Fruit fly (Drosophila melanogaster) whole organism, embryonic: ENCODE data around the gene CG9184.
A peak's percentile ranks its signal among the peaks of the same experiment; 100 is the strongest.

Experiments used
- Abd-B ChIP-seq: fragments of 200-800 bp; sonication (Bioruptor generic); optimal IDR thresholded peaks from 2 replicates; lab custom pipeline; 2018; ENCODE audit warnings: missing biosample characterization, mild to moderate bottlenecking, missing genetic modification characterization, moderate library complexity
- Aef1 ChIP-seq: fragments of 200-800 bp; sonication (Bioruptor generic); IDR thresholded peaks from 3 replicates; pipeline ENCODE4 v1.3.6; 2022; ENCODE audit warnings: missing biosample characterization, missing genetic modification characterization
- CG10274 ChIP-seq: fragments of 200-800 bp; sonication (Bioruptor generic); optimal IDR thresholded peaks from 3 replicates; lab custom pipeline; 2017; ENCODE audit warnings: missing biosample characterization, mild to moderate bottlenecking, missing genetic modification characterization
- CG10366 ChIP-seq: fragments of 200-800 bp; sonication (Bioruptor generic); IDR thresholded peaks from 2 replicates; pipeline ENCODE4 v1.3.6; 2022; ENCODE audit warnings: missing biosample characterization, missing genetic modification characterization
- CG15514 ChIP-seq: fragments of 200-800 bp; sonication (Bioruptor generic); optimal IDR thresholded peaks from 3 replicates; lab custom pipeline; 2017; ENCODE audit warnings: missing biosample characterization, missing genetic modification characterization, mild to moderate bottlenecking, moderate library complexity, missing genetic modification reagents
- CG1603 ChIP-seq: fragments of 200-800 bp; sonication (Bioruptor generic); optimal IDR thresholded peaks from 2 replicates; lab custom pipeline; 2019; ENCODE audit warnings: missing biosample characterization, mild to moderate bottlenecking, missing genetic modification characterization, moderate library complexity
- CG1647 ChIP-seq: fragments of 200-800 bp; sonication (Bioruptor generic); optimal IDR thresholded peaks from 3 replicates; lab custom pipeline; 2016; ENCODE audit warnings: missing biosample characterization, missing genetic modification characterization
- CG18011 ChIP-seq: fragments of 200-800 bp; sonication (Bioruptor generic); optimal IDR thresholded peaks from 2 replicates; lab custom pipeline; 2017; ENCODE audit warnings: missing biosample characterization, missing genetic modification characterization, mild to moderate bottlenecking, moderate library complexity, missing genotype
- CG18262 ChIP-seq: fragments of 200-800 bp; optimal IDR thresholded peaks from 3 replicates; lab custom pipeline; 2019; ENCODE audit warnings: missing biosample characterization, mild to moderate bottlenecking, missing genetic modification characterization, moderate library complexity
- CG30403 ChIP-seq: fragments of 200-800 bp; sonication (Bioruptor generic); optimal IDR thresholded peaks from 3 replicates; lab custom pipeline; 2016; ENCODE audit warnings: missing biosample characterization, missing genetic modification characterization
- CG3995 ChIP-seq: fragments of 200-800 bp; sonication (Bioruptor generic); optimal IDR thresholded peaks from 3 replicates; lab custom pipeline; 2016; ENCODE audit warnings: missing biosample characterization, missing genetic modification characterization
- CG4854 ChIP-seq: fragments of 200-800 bp; sonication (Bioruptor generic); optimal IDR thresholded peaks from 2 replicates; lab custom pipeline; 2016; ENCODE audit warnings: missing biosample characterization, missing genetic modification characterization, inconsistent platforms
- CG6272 ChIP-seq: fragments of 200-800 bp; sonication (Bioruptor generic); IDR thresholded peaks from 2 replicates; pipeline ENCODE4 v1.3.6; 2022; ENCODE audit warnings: missing biosample characterization, missing genetic modification characterization
- CG7745 ChIP-seq: fragments of 200-800 bp; sonication (Bioruptor generic); optimal IDR thresholded peaks from 2 replicates; lab custom pipeline; 2018; ENCODE audit warnings: missing biosample characterization, mild to moderate bottlenecking, missing genetic modification characterization, moderate library complexity
- CG7963 ChIP-seq: fragments of 200-800 bp; sonication (Bioruptor generic); IDR thresholded peaks from 3 replicates; pipeline ENCODE4 v1.3.6; 2022; ENCODE audit warnings: missing biosample characterization, missing genetic modification characterization; ENCODE audit not compliant: partially characterized antibody
- CG9932 ChIP-seq: fragments of 200-800 bp; sonication (Bioruptor generic); IDR thresholded peaks from 2 replicates; pipeline ENCODE4 v1.3.6; 2022; ENCODE audit warnings: missing biosample characterization, missing genetic modification characterization
- D19A ChIP-seq: fragments of 200-800 bp; optimal IDR thresholded peaks from 3 replicates; lab custom pipeline; 2019; ENCODE audit warnings: missing biosample characterization, mild to moderate bottlenecking, missing genetic modification characterization, moderate library complexity
- Dbx ChIP-seq: fragments of 200-800 bp; sonication (Bioruptor generic); IDR thresholded peaks from 3 replicates; pipeline ENCODE4 v1.3.6; 2022; ENCODE audit warnings: missing biosample characterization, missing genetic modification characterization
- Dip3 ChIP-seq: fragments of 200-800 bp; sonication (Bioruptor generic); optimal IDR thresholded peaks from 3 replicates; lab custom pipeline; 2016; ENCODE audit warnings: missing biosample characterization, missing genetic modification characterization
- Ets65A ChIP-seq: fragments of 200-800 bp; sonication (Bioruptor generic); peaks from one replicate; lab custom pipeline; 2016; ENCODE audit warnings: missing biosample characterization, missing genetic modification characterization
- GATAe ChIP-seq: fragments of 200-800 bp; sonication (Bioruptor generic); conservative IDR thresholded peaks from 2 replicates; pipeline ENCODE4 v1.3.6; 2022; ENCODE audit warnings: missing biosample characterization, missing genetic modification characterization
- Gug ChIP-seq: fragments of 200-800 bp; sonication (Bioruptor generic); IDR thresholded peaks from 4 replicates; pipeline ENCODE4 v1.3.6; 2022; ENCODE audit warnings: missing biosample characterization, missing genetic modification characterization
- HLH3B ChIP-seq: fragments of 200-800 bp; sonication (Bioruptor generic); IDR thresholded peaks from 2 replicates; pipeline ENCODE4 v1.3.6; 2022; ENCODE audit warnings: missing biosample characterization, missing genetic modification characterization
- HmgZ ChIP-seq: fragments of 200-800 bp; sonication (Bioruptor generic); optimal IDR thresholded peaks from 2 replicates; lab custom pipeline; 2018; ENCODE audit warnings: missing biosample characterization, mild to moderate bottlenecking, missing genetic modification characterization
- Hmr ChIP-seq: fragments of 200-800 bp; sonication (Bioruptor generic); optimal IDR thresholded peaks from 3 replicates; lab custom pipeline; 2017; ENCODE audit warnings: mild to moderate bottlenecking, missing biosample characterization, missing genetic modification reagents, missing genetic modification characterization
- Mad ChIP-seq: fragments of 200-800 bp; sonication (Bioruptor generic); optimal IDR thresholded peaks from 2 replicates; lab custom pipeline; 2016; ENCODE audit warnings: missing biosample characterization, missing genetic modification characterization
- Med ChIP-seq: fragments of 200-800 bp; sonication (Bioruptor generic); peaks from one replicate; lab custom pipeline; 2016; ENCODE audit warnings: missing biosample characterization, missing genetic modification characterization, mild to moderate bottlenecking, inconsistent platforms, moderate library complexity
- Meics ChIP-seq: fragments of 200-800 bp; sonication (Bioruptor generic); optimal IDR thresholded peaks from 2 replicates; lab custom pipeline; 2017; ENCODE audit warnings: missing biosample characterization, mild to moderate bottlenecking, missing genetic modification characterization
- Ptx1 ChIP-seq: fragments of 200-800 bp; sonication (Bioruptor generic); IDR thresholded peaks from 2 replicates; pipeline ENCODE4 v1.3.6; 2022; ENCODE audit warnings: missing biosample characterization, missing genetic modification characterization
- Sox100B ChIP-seq: fragments of 200-800 bp; sonication (Bioruptor generic); optimal IDR thresholded peaks from 3 replicates; lab custom pipeline; 2018; ENCODE audit warnings: missing biosample characterization, mild to moderate bottlenecking, missing genetic modification characterization
- Sox102F ChIP-seq: fragments of 200-800 bp; sonication (Bioruptor generic); optimal IDR thresholded peaks from 2 replicates; lab custom pipeline; 2018; ENCODE audit warnings: missing biosample characterization, mild to moderate bottlenecking, missing genetic modification characterization, moderate library complexity
- corto ChIP-seq: fragments of 200-800 bp; sonication (Bioruptor generic); optimal IDR thresholded peaks from 2 replicates; lab custom pipeline; 2016; ENCODE audit warnings: missing biosample characterization, mild to moderate bottlenecking, missing genetic modification characterization, moderate library complexity
- dmrt99B ChIP-seq: fragments of 200-800 bp; sonication (Bioruptor generic); optimal IDR thresholded peaks from 2 replicates; lab custom pipeline; 2018; ENCODE audit warnings: missing biosample characterization, mild to moderate bottlenecking, missing genetic modification characterization, moderate library complexity
- dpn ChIP-seq, 2 experiments: fragments of 200-800 bp; sonication (Bioruptor generic); optimal IDR thresholded peaks; 3 replicates each; lab custom pipeline; 2016; ENCODE audit warnings: missing biosample characterization in 2 of 2, missing genetic modification characterization in 2 of 2
- dysf ChIP-seq: fragments of 200-800 bp; sonication (Bioruptor generic); IDR thresholded peaks from 3 replicates; pipeline ENCODE4 v1.3.6; 2022; ENCODE audit warnings: missing biosample characterization, missing genetic modification characterization
- exex ChIP-seq: fragments of 200-800 bp; sonication (Bioruptor generic); optimal IDR thresholded peaks from 4 replicates; lab custom pipeline; 2018; ENCODE audit warnings: missing biosample characterization, mild to moderate bottlenecking, missing genetic modification characterization, moderate library complexity
- grn ChIP-seq: fragments of 200-800 bp; sonication (Bioruptor generic); optimal IDR thresholded peaks from 3 replicates; lab custom pipeline; 2017; ENCODE audit warnings: missing biosample characterization, missing genetic modification characterization
- hb ChIP-seq: fragments of 200-800 bp; sonication (Bioruptor generic); IDR thresholded peaks from 3 replicates; pipeline ENCODE4 v1.3.6; 2022; ENCODE audit warnings: missing biosample characterization, missing genetic modification characterization; ENCODE audit not compliant: partially characterized antibody
- her ChIP-seq: fragments of 200-800 bp; sonication (Bioruptor generic); optimal IDR thresholded peaks from 2 replicates; lab custom pipeline; 2016; ENCODE audit warnings: missing biosample characterization, missing genetic modification characterization
- lab ChIP-seq: fragments of 200-800 bp; sonication (Bioruptor generic); optimal IDR thresholded peaks from 3 replicates; lab custom pipeline; 2017; ENCODE audit warnings: missing biosample characterization, missing genetic modification characterization, mild to moderate bottlenecking, moderate library complexity, missing genetic modification reagents
- mam ChIP-seq: fragments of 200-800 bp; sonication (Bioruptor generic); optimal IDR thresholded peaks from 3 replicates; lab custom pipeline; 2016; ENCODE audit warnings: missing biosample characterization, missing genetic modification characterization
- mirr ChIP-seq: fragments of 200-800 bp; sonication (Bioruptor generic); optimal IDR thresholded peaks from 3 replicates; lab custom pipeline; 2018; ENCODE audit warnings: missing biosample characterization, mild to moderate bottlenecking, missing genetic modification characterization
- pan ChIP-seq, 4 experiments: fragments of >200 bp in 3 of 4; fragments of 200-800 bp in 1 of 4; sonication (Bioruptor generic) in 1 of 4; optimal IDR thresholded peaks in 3 of 4; IDR thresholded peaks in 1 of 4; 2 replicates each; pipeline versions ENCODE4 v1.3.6 to Lab custom; 2017 to 2022; ENCODE audit warnings: missing biosample characterization in 2 of 4, missing genetic modification characterization in 2 of 4, mixed read lengths in 1 of 4
- phol ChIP-seq: fragments of 200-800 bp; sonication (Bioruptor generic); optimal IDR thresholded peaks from 3 replicates; lab custom pipeline; 2018; ENCODE audit warnings: missing biosample characterization, mild to moderate bottlenecking, missing genetic modification characterization, moderate library complexity
- prd ChIP-seq, 3 experiments: fragments of >200 bp in 2 of 3; fragments of 200-800 bp in 1 of 3; sonication (Bioruptor generic) in 1 of 3; optimal IDR thresholded peaks in 2 of 3; IDR thresholded peaks in 1 of 3; 2 replicates in 2 of 3; 3 replicates in 1 of 3; pipeline versions ENCODE4 v1.3.6 to Lab custom; 2017 to 2022; ENCODE audit warnings: missing biosample characterization in 1 of 3, missing genetic modification characterization in 1 of 3
- sens ChIP-seq: fragments of 200-800 bp; sonication (Bioruptor generic); peaks from one replicate; lab custom pipeline; 2016; ENCODE audit warnings: missing biosample characterization, missing genetic modification characterization
- trem ChIP-seq: fragments of 200-800 bp; optimal IDR thresholded peaks from 3 replicates; lab custom pipeline; 2019; ENCODE audit warnings: missing biosample characterization, mild to moderate bottlenecking, missing genetic modification characterization, moderate library complexity

CG9184 gene

DNA sequence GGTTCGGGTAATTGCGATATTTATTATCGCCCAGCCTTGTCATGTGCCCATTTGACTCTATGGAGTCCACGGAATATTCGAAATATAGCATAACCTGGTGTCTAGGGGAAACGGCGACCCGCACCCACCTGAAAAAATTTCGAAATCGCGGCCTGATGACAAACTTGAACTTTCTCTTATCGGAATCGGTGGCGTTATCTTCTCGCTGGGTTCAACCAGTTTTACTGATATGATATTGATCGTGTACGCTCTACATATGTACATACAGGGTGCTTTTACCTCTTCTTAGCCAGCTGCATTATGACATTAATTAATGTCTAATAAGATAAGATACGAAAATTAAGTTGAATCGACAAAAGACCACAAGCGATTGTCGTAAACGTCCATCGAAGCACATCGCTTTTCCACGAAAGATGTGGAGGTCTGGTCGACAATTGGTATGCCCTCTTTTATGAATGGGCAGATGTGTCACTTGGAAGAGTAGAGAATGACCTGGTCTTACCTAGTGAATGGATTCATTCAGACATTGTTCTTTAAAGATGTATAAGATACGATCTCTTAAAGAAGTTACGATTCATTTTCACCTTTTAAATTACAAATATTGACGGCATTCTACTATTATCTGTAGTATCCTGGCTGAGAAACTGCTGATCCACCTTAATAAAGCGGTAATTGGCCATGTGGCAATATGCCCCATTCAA, 2.2 kb downstream of the CG9184 start (continued):
- TF ChIP-seq lab (GFP tag; lab: Kevin White, UChicago): peak; percentile 57
- TF ChIP-seq Mad (GFP tag; lab: Kevin White, UChicago): no peak
- peak; percentile 28 for TF ChIP-seq CG30403 (GFP tag; lab: Kevin White, UChicago)
- peak; percentile 34 for TF ChIP-seq Meics (GFP tag; lab: Kevin White, UChicago)
- peak; percentile 99 for TF ChIP-seq CG7745 (tag; lab: Kevin White, UChicago)
- no peak for TF ChIP-seq CG6272 (GFP tag; lab: Robert Waterston, UW)
- TF ChIP-seq CG4854 (GFP tag; lab: Kevin White, UChicago): no peak
- TF ChIP-seq Dip3 (GFP tag; lab: Kevin White, UChicago): peak; percentile 28
- TF ChIP-seq GATAe (GFP tag; lab: Robert Waterston, UW): peak; percentile 48; the same call in 1 of the 2 replicates
- peak; percentile 46 for TF ChIP-seq CG10366 (GFP tag; lab: Robert Waterston, UW)
- TF ChIP-seq prd (optimal IDR thresholded peaks at IDR 0.05; lab: Kevin White, UChicago): no peak
- peak; percentile 14; the same call in 1 of the 3 replicates for TF ChIP-seq prd (GFP tag; IDR thresholded peaks at IDR 0.05; lab: Robert Waterston, UW)
- TF ChIP-seq hb (GFP tag; lab: Robert Waterston, UW): no peak
- TF ChIP-seq Sox102F (GFP tag; lab: Kevin White, UChicago): peak; percentile 31
- TF ChIP-seq mam: peak; percentile 22
- TF ChIP-seq CG18011: no peak
- TF ChIP-seq CG10274 (GFP tag; lab: Kevin White, UChicago): peak; percentile 96
- TF ChIP-seq CG7963 (GFP tag; lab: Robert Waterston, UW): no peak
- TF ChIP-seq D19A (tag; lab: Kevin White, UChicago): peak; percentile 42
- TF ChIP-seq Hmr: peak; percentile 20
- no peak for TF ChIP-seq HmgZ (tag; lab: Kevin White, UChicago)
- peak; percentile 32 for TF ChIP-seq CG1603 (tag; lab: Kevin White, UChicago)
- TF ChIP-seq trem (tag; lab: Kevin White, UChicago): no peak
- peak; percentile 10 for TF ChIP-seq CG18262 (tag; lab: Kevin White, UChicago)
- peak; percentile 33 for TF ChIP-seq Med
- TF ChIP-seq Gug (GFP tag; lab: Robert Waterston, UW): 0 out of 4 replicates have a peak, but pooled peaks have one; percentile 2
- TF ChIP-seq CG15514: peak; percentile 4
- peak; percentile 20; the same call in 1 of the 3 replicates for TF ChIP-seq Aef1 (GFP tag; lab: Robert Waterston, UW)
- TF ChIP-seq Sox100B (GFP tag; lab: Kevin White, UChicago): peak; percentile 7
- TF ChIP-seq phol: peak; percentile 7
- peak; percentile 75 for TF ChIP-seq exex (tag; lab: Kevin White, UChicago)
- 0 out of 2 replicates have a peak, but pooled peaks have one; percentile 31 for TF ChIP-seq CG9932
- no peak for TF ChIP-seq Abd-B (GFP tag; lab: Kevin White, UChicago)
- peak; percentile 31 for TF ChIP-seq sens
- TF ChIP-seq HLH3B (GFP tag; lab: Robert Waterston, UW): 0 out of 2 replicates have a peak, but pooled peaks have one; percentile 26
- TF ChIP-seq dmrt99B (tag; lab: Kevin White, UChicago): peak; percentile 23
- peak; percentile 48 for TF ChIP-seq mirr (GFP tag; lab: Kevin White, UChicago)
- TF ChIP-seq CG3995: no peak
- TF ChIP-seq dysf (GFP tag; lab: Robert Waterston, UW): peak; percentile 51; the same call in 2 of the 3 replicates
- TF ChIP-seq Dbx (GFP tag; lab: Robert Waterston, UW): 0 out of 3 replicates have a peak, but pooled peaks have one; percentile 24
- TF ChIP-seq corto (GFP tag; lab: Kevin White, UChicago): no peak
- TF ChIP-seq dpn (GFP tag; optimal IDR thresholded peaks at IDR 0.05; lab: Kevin White, UChicago): no peak
- no peak for TF ChIP-seq pan (optimal IDR thresholded peaks at IDR 0.05; lab: Kevin White, UChicago)
- TF ChIP-seq pan (GFP tag; optimal IDR thresholded peaks at IDR 0.05 in 1 of 2, IDR thresholded peaks at IDR 0.05 in 1 of 2): no peak
- peak; percentile 85 for TF ChIP-seq grn (GFP tag; lab: Kevin White, UChicago)
- TF ChIP-seq CG1647: peak; percentile 24
- TF ChIP-seq her: no peak
- TF ChIP-seq Ets65A: peak; percentile 31
- peak; percentile 33; the same call in 1 of the 2 replicates for TF ChIP-seq Ptx1 (GFP tag; lab: Robert Waterston, UW)
